Fruit fly (Drosophila melanogaster): ENCODE measurements around the gene RpL35.

dm6 chrX:5662761-5663160, 9.4 kb upstream of the RpL35 start, which contains the start of gene OtopLc:
- TF ChIP-seq CG34367 (tag; optimal IDR thresholded peaks at IDR 0.05) (no peak), EcR (GFP tag; optimal IDR thresholded peaks at IDR 0.05) (no peak), CG13204 (GFP tag; optimal IDR thresholded peaks at IDR 0.05) (no peak), Pif1B (GFP tag; optimal IDR thresholded peaks at IDR 0.05) (no peak), CG14655 (GFP tag; optimal IDR thresholded peaks at IDR 0.05) (no peak), CG9948 (tag; optimal IDR thresholded peaks at IDR 0.05) (no peak), CG15710 (tag; optimal IDR thresholded peaks at IDR 0.05) (no peak)

Measured in whole organism, pupa.